Worm (Caenorhabditis elegans) whole organism, young adult: Measurements from ENCODE around the gene sre-2.

Experiments
- B0019.2 ChIP-seq: fragments of 200-800 bp; sonication (Bioruptor generic); conservative IDR thresholded peaks from 2 replicates; pipeline ENCODE4 v1.3.6; 2022; ENCODE audit warnings: missing genetic modification reagents, missing genetic modification characterization, missing compliant biosample characterization
- D2030.7 ChIP-seq: fragments of 200-800 bp; sonication (Bioruptor generic); IDR thresholded peaks from 2 replicates; pipeline ENCODE4 v1.3.6; 2022; ENCODE audit warnings: missing genetic modification reagents, missing genetic modification characterization, missing compliant biosample characterization
- F23B12.7 ChIP-seq: sonication (generic microtip); optimal IDR thresholded peaks from 2 replicates; lab custom pipeline; 2017; ENCODE audit warnings: missing genetic modification characterization, mild to moderate bottlenecking, missing compliant biosample characterization, antibody characterized with exemption, moderate library complexity; ENCODE audit not compliant: insufficient read depth
- F33H1.4 ChIP-seq: fragments of 200-800 bp; sonication (Bioruptor generic); IDR thresholded peaks from 2 replicates; pipeline ENCODE4 v1.3.6; 2022; ENCODE audit warnings: missing genetic modification reagents, missing genetic modification characterization, missing compliant biosample characterization
- F37B4.10 ChIP-seq: fragments of 200-800 bp; sonication (Bioruptor generic); IDR thresholded peaks from 2 replicates; pipeline ENCODE4 v1.3.6; 2022; ENCODE audit warnings: missing genetic modification characterization, missing compliant biosample characterization
- F57A8.1 ChIP-seq: fragments of 200-800 bp; sonication (Bioruptor generic); optimal IDR thresholded peaks from 2 replicates; lab custom pipeline; 2018; ENCODE audit warnings: mild to moderate bottlenecking, missing genetic modification characterization, moderate library complexity, missing compliant biosample characterization
- T07F8.4 ChIP-seq: sonication (generic microtip); optimal IDR thresholded peaks from 2 replicates; lab custom pipeline; 2016; ENCODE audit warnings: mild to moderate bottlenecking, missing genetic modification characterization, moderate library complexity, missing compliant biosample characterization
- T26A5.8 ChIP-seq: sonication (generic microtip); optimal IDR thresholded peaks from 2 replicates; lab custom pipeline; 2016; ENCODE audit warnings: missing genetic modification characterization, missing compliant biosample characterization
- Y95B8A.8 ChIP-seq: fragments of 200-800 bp; sonication (Bioruptor generic); IDR thresholded peaks from 2 replicates; pipeline ENCODE4 v1.3.6; 2022; ENCODE audit warnings: missing genetic modification reagents, missing genetic modification characterization, missing compliant biosample characterization
- aptf-3 ChIP-seq: fragments of 200-800 bp; sonication (Bioruptor generic); IDR thresholded peaks from 2 replicates; pipeline ENCODE4 v1.3.6; 2022; ENCODE audit warnings: missing genetic modification characterization, missing compliant biosample characterization
- bed-2 ChIP-seq: fragments of 200-800 bp; sonication (Bioruptor generic); IDR thresholded peaks from 2 replicates; pipeline ENCODE4 v1.3.6; 2022; ENCODE audit warnings: missing genetic modification reagents, missing genetic modification characterization, missing compliant biosample characterization
- ccch-3 ChIP-seq: fragments of 200-800 bp; sonication (Bioruptor generic); optimal IDR thresholded peaks from 2 replicates; lab custom pipeline; 2018; ENCODE audit warnings: mild to moderate bottlenecking, missing genetic modification characterization, missing compliant biosample characterization
- ceh-40 ChIP-seq: fragments of 200-800 bp; sonication (Bioruptor generic); IDR thresholded peaks from 2 replicates; pipeline ENCODE4 v1.3.6; 2022; ENCODE audit warnings: missing genetic modification characterization, missing compliant biosample characterization
- ceh-79 ChIP-seq: sonication (generic microtip); optimal IDR thresholded peaks from 2 replicates; lab custom pipeline; 2017; ENCODE audit warnings: mild to moderate bottlenecking, missing genetic modification characterization, missing compliant biosample characterization
- ceh-91 ChIP-seq: fragments of 200-800 bp; sonication (Bioruptor generic); IDR thresholded peaks from 2 replicates; pipeline ENCODE4 v1.3.6; 2022; ENCODE audit warnings: missing genetic modification reagents, missing genetic modification characterization, missing compliant biosample characterization
- dpl-1 ChIP-seq: fragments of 150-350 bp; optimal IDR thresholded peaks from 2 replicates; lab custom pipeline; 2014; ENCODE audit warnings: missing biosample characterization, missing genetic modification reagents, missing genetic modification characterization
- gei-17 ChIP-seq: fragments of 200-800 bp; sonication (Bioruptor generic); optimal IDR thresholded peaks from 2 replicates; lab custom pipeline; 2018; ENCODE audit warnings: mild to moderate bottlenecking, missing genetic modification characterization, missing compliant biosample characterization
- him-1 ChIP-seq: sonication (generic microtip); optimal IDR thresholded peaks from 2 replicates; lab custom pipeline; 2016; ENCODE audit warnings: missing genotype, missing genetic modification reagents, missing genetic modification characterization, missing compliant biosample characterization
- hmg-1.2 ChIP-seq: fragments of 200-800 bp; sonication (Bioruptor generic); IDR thresholded peaks from 2 replicates; pipeline ENCODE4 v1.3.6; 2022; ENCODE audit warnings: missing genetic modification reagents, missing genetic modification characterization, missing compliant biosample characterization
- let-607 ChIP-seq, 2 experiments: fragments of 200-800 bp in 1 of 2; sonication (Bioruptor generic) in 1 of 2; sonication (generic microtip) in 1 of 2; optimal IDR thresholded peaks; 2 replicates each; lab custom pipeline; 2016 to 2018; ENCODE audit warnings: mild to moderate bottlenecking in 2 of 2, missing compliant biosample characterization in 2 of 2, missing genetic modification characterization in 2 of 2, moderate library complexity in 2 of 2, missing genotype in 1 of 2
- lin-35 ChIP-seq, 3 experiments: fragments of 150-350 bp in 2 of 3; sonication (generic microtip) in 1 of 3; optimal IDR thresholded peaks; 2 replicates each; lab custom pipeline; 2014 to 2018; ENCODE audit warnings: missing biosample characterization in 3 of 3, missing genetic modification characterization in 3 of 3, missing genetic modification reagents in 3 of 3
- lin-40 ChIP-seq: sonication (generic microtip); optimal IDR thresholded peaks from 2 replicates; lab custom pipeline; 2016; ENCODE audit warnings: missing genetic modification characterization, mild to moderate bottlenecking, missing compliant biosample characterization, missing genotype, missing genetic modification reagents
- lin-54 ChIP-seq: fragments of 200-800 bp; sonication (Bioruptor generic); optimal IDR thresholded peaks from 2 replicates; lab custom pipeline; 2018; ENCODE audit warnings: mild to moderate bottlenecking, missing genetic modification characterization, missing compliant biosample characterization
- mcd-1 ChIP-seq: fragments of 200-800 bp; sonication (Bioruptor generic); IDR thresholded peaks from 2 replicates; pipeline ENCODE4 v1.3.6; 2022; ENCODE audit warnings: missing genetic modification reagents, missing genetic modification characterization, missing compliant biosample characterization
- nfyb-1 ChIP-seq: fragments of 200-800 bp; sonication (Bioruptor generic); IDR thresholded peaks from 2 replicates; pipeline ENCODE4 v1.3.6; 2022; ENCODE audit warnings: missing genetic modification reagents, missing genetic modification characterization, missing compliant biosample characterization
- nhr-179 ChIP-seq: sonication (generic microtip); optimal IDR thresholded peaks from 2 replicates; lab custom pipeline; 2016; ENCODE audit warnings: mild to moderate bottlenecking, missing genetic modification characterization, missing compliant biosample characterization
- nhr-80 ChIP-seq: sonication (generic microtip); optimal IDR thresholded peaks from 2 replicates; lab custom pipeline; 2016; ENCODE audit warnings: missing genetic modification characterization, missing compliant biosample characterization
- repo-1 ChIP-seq: sonication (generic microtip); optimal IDR thresholded peaks from 2 replicates; lab custom pipeline; 2017; ENCODE audit warnings: mild to moderate bottlenecking, missing genetic modification characterization, missing compliant biosample characterization
- rpc-1 ChIP-seq, 2 experiments: fragments of 150-350 bp in 1 of 2; sonication (generic microtip) in 1 of 2; optimal IDR thresholded peaks; 2 replicates each; lab custom pipeline; 2014 to 2018; ENCODE audit warnings: missing biosample characterization in 1 of 2, missing genetic modification characterization in 1 of 2, missing genetic modification reagents in 1 of 2, missing genotype in 1 of 2
- sdz-38 ChIP-seq: sonication (generic microtip); optimal IDR thresholded peaks from 2 replicates; lab custom pipeline; 2016; ENCODE audit warnings: missing genotype, missing genetic modification characterization, missing compliant biosample characterization
- sea-2 ChIP-seq: fragments of 200-800 bp; sonication (Bioruptor generic); IDR thresholded peaks from 2 replicates; pipeline ENCODE4 v1.3.6; 2022; ENCODE audit warnings: missing genetic modification characterization, missing compliant biosample characterization
- snpc-3.4 ChIP-seq: sonication (generic microtip); optimal IDR thresholded peaks from 2 replicates; lab custom pipeline; 2017; ENCODE audit warnings: missing genetic modification characterization, mild to moderate bottlenecking, missing compliant biosample characterization, antibody characterized with exemption, moderate library complexity, missing genotype, missing genetic modification reagents
- somi-1 ChIP-seq: fragments of 200-800 bp; sonication (Bioruptor generic); optimal IDR thresholded peaks from 2 replicates; lab custom pipeline; 2018; ENCODE audit warnings: mild to moderate bottlenecking, missing genetic modification characterization, missing compliant biosample characterization
- tbp1 ChIP-seq: fragments of 200-800 bp; sonication (Bioruptor generic); optimal IDR thresholded peaks from 2 replicates; lab custom pipeline; 2018; ENCODE audit warnings: mild to moderate bottlenecking, missing genetic modification characterization, missing compliant biosample characterization
- unc-62 ChIP-seq: fragments of 150-350 bp; optimal IDR thresholded peaks from 2 replicates; lab custom pipeline; 2014; ENCODE audit warnings: missing biosample characterization, missing genetic modification reagents, missing genetic modification characterization
- xnd-1 ChIP-seq: sonication (generic microtip); optimal IDR thresholded peaks from 2 replicates; lab custom pipeline; 2016; ENCODE audit warnings: missing genotype, missing genetic modification reagents, missing genetic modification characterization, missing compliant biosample characterization
- ztf-22 ChIP-seq: fragments of 200-800 bp; sonication (Bioruptor generic); optimal IDR thresholded peaks from 2 replicates; lab custom pipeline; 2018; ENCODE audit warnings: mild to moderate bottlenecking, missing genetic modification characterization, moderate library complexity, missing compliant biosample characterization
- ztf-26 ChIP-seq: sonication (generic microtip); optimal IDR thresholded peaks from 2 replicates; lab custom pipeline; 2017; ENCODE audit warnings: missing genetic modification characterization, missing compliant biosample characterization
- ztf-3 ChIP-seq: fragments of 200-800 bp; sonication (Bioruptor generic); optimal IDR thresholded peaks from 2 replicates; lab custom pipeline; 2018; ENCODE audit warnings: mild to moderate bottlenecking, missing genetic modification characterization, missing compliant biosample characterization
- ztf-6 ChIP-seq: fragments of 200-800 bp; sonication (Bioruptor generic); IDR thresholded peaks from 2 replicates; pipeline ENCODE4 v1.3.6; 2022; ENCODE audit warnings: missing genetic modification reagents, missing genetic modification characterization, missing compliant biosample characterization

sre-2 gene

ce11 chrII:8104998-8105397 lies 3.1 kb upstream of the sre-2 start, which contains the start of gene sfxn-5:
Gene sfxn-5 (minus strand): TSS chrII:8105052.
- TF ChIP-seq hmg-1.2 (peak; percentile 26; the same call in 1 of the 2 replicates), ztf-3 (GFP tag; lab: Kevin White, UChicago) (no peak), ztf-26 (tag; lab: Kevin White, UChicago) (no peak), nhr-80 (tag; lab: Kevin White, UChicago) (peak; percentile 49), lin-35 (GFP tag; optimal IDR thresholded peaks at IDR 0.05; lab: Kevin White, UChicago) (no peak)

- TF ChIP-seq mcd-1 (GFP tag; lab: Robert Waterston, UW) (no peak), bed-2 (no peak), ceh-40 (GFP tag; lab: Robert Waterston, UW) (no peak), lin-54 (GFP tag; lab: Kevin White, UChicago) (no peak), ztf-22 (GFP tag; lab: Kevin White, UChicago) (no peak), ztf-3 (GFP tag; lab: Kevin White, UChicago) (no peak), tbp1 (no peak), ztf-6 (GFP tag; lab: Robert Waterston, UW) (no peak), lin-40 (tag; lab: Kevin White, UChicago) (no peak), D2030.7 (no peak), snpc-3.4 (tag; lab: Kevin White, UChicago) (no peak), hmg-1.2 (no peak), F23B12.7 (tag; lab: Kevin White, UChicago) (no peak), B0019.2 (GFP tag; lab: Robert Waterston, UW) (no peak), Y95B8A.8 (GFP tag; lab: Robert Waterston, UW) (no peak), him-1 (tag; lab: Kevin White, UChicago) (no peak)
These were observed 2.6 kb downstream of the sre-2 start for ce11 chrII:8099212-8099784.

- TF ChIP-seq let-607 (tag; optimal IDR thresholded peaks at IDR 0.05; lab: Kevin White, UChicago) (no peak), rpc-1 (optimal IDR thresholded peaks at IDR 0.05; lab: Kevin White, UChicago) (no peak), rpc-1 (tag; optimal IDR thresholded peaks at IDR 0.05; lab: Kevin White, UChicago) (no peak), xnd-1 (tag; lab: Kevin White, UChicago) (no peak), F57A8.1 (no peak), nhr-179 (tag; lab: Kevin White, UChicago) (no peak)
These were observed 8.0 kb downstream of the sre-2 start for ce11 chrII:8093914-8094313.

ce11 chrII:8093283-8093682 lies 8.7 kb downstream of the sre-2 start:
- no peak for TF ChIP-seq ccch-3 (GFP tag; lab: Kevin White, UChicago)
- TF ChIP-seq gei-17 (GFP tag; lab: Kevin White, UChicago): no peak
- TF ChIP-seq Y95B8A.8 (GFP tag; lab: Robert Waterston, UW): no peak
- TF ChIP-seq nfyb-1: no peak
- TF ChIP-seq F33H1.4 (GFP tag; lab: Robert Waterston, UW): no peak
- no peak for TF ChIP-seq unc-62 (GFP tag; lab: Kevin White, UChicago)
- no peak for TF ChIP-seq sea-2 (GFP tag; lab: Robert Waterston, UW)
- TF ChIP-seq T26A5.8: no peak
- no peak for TF ChIP-seq ceh-79 (tag; lab: Kevin White, UChicago)
- TF ChIP-seq repo-1 (tag; lab: Kevin White, UChicago): no peak
- TF ChIP-seq somi-1 (GFP tag; lab: Kevin White, UChicago): no peak
- TF ChIP-seq aptf-3 (GFP tag; lab: Robert Waterston, UW): no peak
- TF ChIP-seq ceh-91 (GFP tag; lab: Robert Waterston, UW): no peak
- no peak for TF ChIP-seq dpl-1 (GFP tag; lab: Kevin White, UChicago)
- no peak for TF ChIP-seq D2030.7
- no peak for TF ChIP-seq sdz-38 (tag; lab: Kevin White, UChicago)
- TF ChIP-seq T07F8.4 (tag; lab: Kevin White, UChicago): no peak
- TF ChIP-seq F37B4.10: no peak
